Fruit fly (Drosophila melanogaster): ENCODE measurements around the gene CG31342.
A peak's percentile ranks its signal among the peaks of the same experiment; 100 is the strongest.

The CG31342 gene

dm6 chr3R:13011621-13011963, 25.8 kb downstream of the CG31342 start, which contains the start of gene CtBP:
Gene CtBP (plus strand): TSS chr3R:13011649.
- TF ChIP-seq ttk (GFP tag; IDR thresholded peaks at IDR 0.05) (no peak), wor (GFP tag; IDR thresholded peaks at IDR 0.05) (no peak), NFAT (GFP tag; IDR thresholded peaks at IDR 0.05) (0 out of 2 replicates have a peak, but pooled peaks have one; percentile 33), pita (GFP tag; optimal IDR thresholded peaks at IDR 0.05) (no peak), her (GFP tag; optimal IDR thresholded peaks at IDR 0.05) (no peak), CG10543 (GFP tag; optimal IDR thresholded peaks at IDR 0.05) (no peak), zf30C (GFP tag; optimal IDR thresholded peaks at IDR 0.05) (peak; percentile 24), dmrt99B (tag; optimal IDR thresholded peaks at IDR 0.05) (no peak), Adf1 (GFP tag; IDR thresholded peaks at IDR 0.05) (peak; percentile 23; the same call in 1 of the 2 replicates), phol (tag; optimal IDR thresholded peaks at IDR 0.05) (peak; percentile 96), Oaz (GFP tag; IDR thresholded peaks at IDR 0.05) (no peak), CG15514 (GFP tag; optimal IDR thresholded peaks at IDR 0.05) (no peak), al (GFP tag; IDR thresholded peaks at IDR 0.05) (no peak), Bgb (GFP tag; IDR thresholded peaks at IDR 0.05; ENCODE audit: partially characterized antibody) (peak; percentile 40; the same call in 1 of the 2 replicates), bowl (GFP tag; IDR thresholded peaks at IDR 0.05) (0 out of 2 replicates have a peak, but pooled peaks have one; percentile 9), Elba2 (GFP tag; optimal IDR thresholded peaks at IDR 0.05) (peak; percentile 4), sd (tag; optimal IDR thresholded peaks at IDR 0.05) (peak; percentile 88), nerfin-1 (tag; optimal IDR thresholded peaks at IDR 0.05) (peak; percentile 62), mld (GFP tag; IDR thresholded peaks at IDR 0.05; ENCODE audit: partially characterized antibody) (no peak), CG6175 (GFP tag; IDR thresholded peaks at IDR 0.05) (no peak), Med (GFP tag) (peak; percentile 80), chm (GFP tag; IDR thresholded peaks at IDR 0.05) (0 out of 2 replicates have a peak, but pooled peaks have one; percentile 7), sqz (GFP tag; optimal IDR thresholded peaks at IDR 0.05) (no peak), CG12659 (GFP tag; optimal IDR thresholded peaks at IDR 0.05) (peak; percentile 55), MESR4 (GFP tag; optimal IDR thresholded peaks at IDR 0.05) (peak; percentile 58), tap (tag; optimal IDR thresholded peaks at IDR 0.05) (no peak), grn (GFP tag; optimal IDR thresholded peaks at IDR 0.05) (no peak), CG14710 (tag; optimal IDR thresholded peaks at IDR 0.05) (peak; percentile 14), CG34422 (GFP tag; IDR thresholded peaks at IDR 0.05) (peak; percentile 60; the same call in 1 of the 3 replicates), Ssrp (tag; optimal IDR thresholded peaks at IDR 0.05) (no peak), tll (GFP tag; optimal IDR thresholded peaks at IDR 0.05) (no peak), nom (GFP tag; optimal IDR thresholded peaks at IDR 0.05) (peak; percentile 63), CrebB (tag; optimal IDR thresholded peaks at IDR 0.05) (no peak), HLHmδ (GFP tag; optimal IDR thresholded peaks at IDR 0.05) (peak; percentile 47)

dm6 chr3R:13012351-13012750, 26.5 kb downstream of the CG31342 start:
- TF ChIP-seq dysf (GFP tag; IDR thresholded peaks at IDR 0.05) = peak; percentile 77
- TF ChIP-seq dmrt11E (tag; optimal IDR thresholded peaks at IDR 0.05) = peak; percentile 49
- TF ChIP-seq Taf1 (GFP tag; IDR thresholded peaks at IDR 0.05) = no peak
- TF ChIP-seq TFAM (GFP tag; optimal IDR thresholded peaks at IDR 0.05) = no peak
- peak; percentile 80 for TF ChIP-seq dm (GFP tag; optimal IDR thresholded peaks at IDR 0.05)
- TF ChIP-seq MTF-1 (GFP tag; optimal IDR thresholded peaks at IDR 0.05; ENCODE audit: borderline replicate concordance) = peak; percentile 39
- TF ChIP-seq CG6765 (GFP tag; optimal IDR thresholded peaks at IDR 0.05) = peak; percentile 46
- peak; percentile 12 for TF ChIP-seq Hey (tag; optimal IDR thresholded peaks at IDR 0.05)
- peak; percentile 96 for TF ChIP-seq crol (GFP tag; IDR thresholded peaks at IDR 0.05)
- peak; percentile 45 for TF ChIP-seq CG12391 (tag; optimal IDR thresholded peaks at IDR 0.05)
- TF ChIP-seq Trl (optimal IDR thresholded peaks at IDR 0.05) = peak; percentile 51 to 75
- TF ChIP-seq Trl (GFP tag; optimal IDR thresholded peaks at IDR 0.05) = peak; percentile 16
- TF ChIP-seq Drgx (GFP tag; IDR thresholded peaks at IDR 0.05) = peak; percentile 84
- peak; percentile 53 for TF ChIP-seq caup (GFP tag; optimal IDR thresholded peaks at IDR 0.05; ENCODE audit: severe bottlenecking)
- no peak for TF ChIP-seq unc-4 (GFP tag; IDR thresholded peaks at IDR 0.05; ENCODE audit: partially characterized antibody)
- TF ChIP-seq chm (GFP tag; IDR thresholded peaks at IDR 0.05) = peak; percentile 78
- no peak for TF ChIP-seq CG15601 (tag; optimal IDR thresholded peaks at IDR 0.05)
- TF ChIP-seq CTCF (GFP tag; optimal IDR thresholded peaks at IDR 0.05) = no peak
- peak; percentile 19 for TF ChIP-seq Nf-YC (tag; optimal IDR thresholded peaks at IDR 0.05)
